Worm (Caenorhabditis elegans) whole organism, midembryonic: ENCODE measurements around the gene set-4.

Experiments used
- T22C8.4 ChIP-seq: fragments of 200-800 bp; sonication (Bioruptor generic); IDR thresholded peaks from 2 replicates; pipeline ENCODE4 v1.3.6; 2022; ENCODE audit warnings: missing genetic modification characterization, missing compliant biosample characterization
- cog-1 ChIP-seq: sonication (generic microtip); optimal IDR thresholded peaks from 2 replicates; lab custom pipeline; 2016; ENCODE audit warnings: missing genetic modification characterization, missing compliant biosample characterization
- flt-1 ChIP-seq: fragments of 200-800 bp; sonication (Bioruptor generic); IDR thresholded peaks from 2 replicates; pipeline ENCODE4 v1.3.6; 2022; ENCODE audit warnings: missing genetic modification characterization, missing compliant biosample characterization
- klf-2 ChIP-seq: fragments of 200-800 bp; sonication (Bioruptor generic); conservative IDR thresholded peaks from 2 replicates; pipeline ENCODE4 v1.3.6; 2022; ENCODE audit warnings: missing genetic modification reagents, missing genetic modification characterization, missing compliant biosample characterization
- med-1 ChIP-seq: sonication (generic microtip); optimal IDR thresholded peaks from 2 replicates; lab custom pipeline; 2017; ENCODE audit warnings: missing genetic modification characterization, mild to moderate bottlenecking, missing compliant biosample characterization, antibody characterized with exemption, missing genetic modification reagents; ENCODE audit not compliant: insufficient read depth
- ref-1 ChIP-seq: fragments of 200-800 bp; sonication (Bioruptor generic); conservative IDR thresholded peaks from 2 replicates; pipeline ENCODE4 v1.3.6; 2022; ENCODE audit warnings: missing genetic modification reagents, missing genetic modification characterization, missing compliant biosample characterization
- tab-1 ChIP-seq: fragments of 200-800 bp; sonication (Bioruptor generic); IDR thresholded peaks from 2 replicates; pipeline ENCODE4 v1.3.6; 2022; ENCODE audit warnings: missing genetic modification characterization, missing compliant biosample characterization
- ztf-23 ChIP-seq: fragments of 200-800 bp; sonication (Bioruptor generic); IDR thresholded peaks from 2 replicates; pipeline ENCODE4 v1.3.6; 2022; ENCODE audit warnings: missing genetic modification reagents, missing genetic modification characterization, missing compliant biosample characterization
- ztf-29 ChIP-seq: fragments of 200-800 bp; sonication (Bioruptor generic); IDR thresholded peaks from 2 replicates; pipeline ENCODE4 v1.3.6; 2022; ENCODE audit warnings: missing genetic modification reagents, missing genetic modification characterization, missing compliant biosample characterization

Gene set-4

DNA sequence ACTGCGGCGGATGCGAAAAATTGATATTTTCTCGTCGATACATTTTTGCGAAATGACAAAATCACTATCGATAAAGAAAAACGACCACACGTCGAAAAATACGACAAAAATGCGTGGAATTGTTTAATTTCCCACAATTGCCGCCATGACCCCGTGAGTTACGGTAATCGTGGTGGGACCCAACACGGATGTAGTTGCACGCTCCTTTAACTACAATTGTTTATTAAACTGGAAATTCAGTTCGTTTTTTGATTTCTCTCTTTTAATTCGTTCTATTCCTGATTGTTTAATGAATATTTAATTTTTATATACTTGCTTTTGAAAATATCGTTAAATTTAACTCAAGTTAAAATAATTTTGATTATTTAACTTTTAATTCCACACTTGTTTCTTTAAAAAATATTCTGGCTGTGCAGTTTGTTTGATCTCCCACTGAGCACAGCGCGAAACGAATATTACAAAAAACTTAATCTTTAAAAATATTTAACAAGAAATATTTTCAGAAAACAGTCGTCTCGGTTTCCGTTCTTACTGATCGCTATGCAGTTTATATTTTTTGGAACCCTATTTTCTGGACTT is 34.2 kb upstream of the set-4 start, which contains the start of the genes ani-2 and clec-88:
TSS of gene ani-2 (minus strand) at position 131 of the 579 bp plus-strand sequence.
TSS of gene clec-88 (plus strand) at position 486 of the 579 bp plus-strand sequence.
- TF ChIP-seq flt-1 (GFP tag; lab: Robert Waterston, UW), result no peak
- no peak for TF ChIP-seq klf-2 (GFP tag; lab: Robert Waterston, UW)
- TF ChIP-seq med-1 (GFP tag; lab: Kevin White, UChicago), result no peak
- no peak for TF ChIP-seq ztf-23 (GFP tag; lab: Robert Waterston, UW)
- no peak for TF ChIP-seq cog-1 (tag; lab: Kevin White, UChicago)
- no peak for TF ChIP-seq T22C8.4 (GFP tag; lab: Robert Waterston, UW)
- no peak for TF ChIP-seq ztf-29 (GFP tag; lab: Robert Waterston, UW)
- TF ChIP-seq ref-1 (GFP tag; lab: Robert Waterston, UW), result no peak

DNA sequence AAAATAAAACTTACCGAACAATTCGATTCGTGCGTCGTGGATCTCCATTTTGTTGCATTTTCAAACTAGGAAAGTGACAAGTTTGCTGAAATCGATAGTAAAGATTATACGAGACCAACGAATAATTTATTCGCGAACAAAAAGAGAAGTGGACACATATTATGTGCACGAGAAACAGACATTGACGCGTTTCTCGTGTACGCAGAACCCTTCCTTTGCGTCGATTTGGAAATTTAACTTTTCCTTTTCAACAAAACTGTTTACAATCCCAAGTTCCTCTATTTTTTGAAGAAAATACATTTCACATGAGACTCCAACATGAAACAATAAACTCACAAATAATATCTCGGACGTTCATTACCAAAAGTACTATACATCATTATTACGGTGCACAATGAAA is 29.7 kb upstream of the set-4 start, which contains the start of gene K10B2.4:
TSS of gene K10B2.4 (minus strand) at position 138 of the 400 bp plus-strand sequence.
- TF ChIP-seq med-1 (GFP tag; lab: Kevin White, UChicago) (no peak), ztf-23 (GFP tag; lab: Robert Waterston, UW) (peak; percentile 65; the same call in 1 of the 2 replicates)

DNA sequence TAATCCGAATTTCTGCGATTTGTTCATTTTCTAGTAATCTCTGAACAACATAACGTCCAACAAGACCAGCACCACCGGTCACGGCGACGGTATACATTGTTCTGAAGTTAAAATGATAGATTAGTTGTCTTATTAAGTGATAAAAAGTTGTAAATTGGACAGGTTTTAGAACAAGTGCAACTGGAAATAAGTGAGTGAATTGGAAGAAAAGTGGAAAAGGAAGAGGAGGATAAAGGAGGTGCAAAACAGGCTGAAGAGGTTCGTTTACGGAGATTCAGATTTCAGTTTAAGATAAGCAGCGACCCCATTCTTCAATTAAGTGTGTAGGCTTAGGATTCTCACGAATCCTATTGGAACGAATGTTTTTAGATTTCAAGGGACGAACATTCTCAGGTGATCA is 27.8 kb upstream of the set-4 start, which contains the start of gene C32D5.12:
TSS of gene C32D5.12 (minus strand) at position 101 of the 400 bp plus-strand sequence.
- TF ChIP-seq klf-2 (GFP tag; lab: Robert Waterston, UW) (no peak), ztf-23 (GFP tag; lab: Robert Waterston, UW) (no peak), med-1 (GFP tag; lab: Kevin White, UChicago) (no peak), T22C8.4 (GFP tag; lab: Robert Waterston, UW) (no peak), cog-1 (tag; lab: Kevin White, UChicago) (no peak), tab-1 (GFP tag; lab: Robert Waterston, UW) (no peak), ref-1 (GFP tag; lab: Robert Waterston, UW) (no peak), flt-1 (GFP tag; lab: Robert Waterston, UW) (no peak), ztf-29 (GFP tag; lab: Robert Waterston, UW) (no peak)

DNA sequence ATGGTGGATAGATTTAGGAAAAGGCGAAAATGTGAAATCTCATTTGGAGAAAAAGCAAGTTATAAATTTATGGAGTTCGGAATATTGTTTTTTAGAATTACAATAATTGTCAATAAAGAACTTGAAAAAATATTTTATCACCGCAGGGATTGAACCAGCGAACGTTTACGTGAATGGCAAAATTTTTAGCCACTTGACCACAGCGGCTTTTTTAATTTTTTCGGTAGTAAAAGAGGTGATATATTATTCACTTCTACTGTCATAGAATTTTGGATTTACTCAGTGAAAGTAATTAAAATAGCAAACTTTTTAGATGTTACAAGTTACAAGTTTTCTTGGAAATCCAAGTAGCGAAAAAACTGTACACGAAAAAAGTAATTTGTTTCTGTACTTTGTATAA is 27.1 kb upstream of the set-4 start:
- no peak for TF ChIP-seq tab-1 (GFP tag; lab: Robert Waterston, UW)
- no peak for TF ChIP-seq cog-1 (tag; lab: Kevin White, UChicago)
- no peak for TF ChIP-seq ztf-23 (GFP tag; lab: Robert Waterston, UW)
- no peak for TF ChIP-seq med-1 (GFP tag; lab: Kevin White, UChicago)
- TF ChIP-seq flt-1 (GFP tag; lab: Robert Waterston, UW), result no peak
- no peak for TF ChIP-seq klf-2 (GFP tag; lab: Robert Waterston, UW)
- no peak for TF ChIP-seq ref-1 (GFP tag; lab: Robert Waterston, UW)
- no peak for TF ChIP-seq ztf-29 (GFP tag; lab: Robert Waterston, UW)
- TF ChIP-seq T22C8.4 (GFP tag; lab: Robert Waterston, UW), result no peak

DNA sequence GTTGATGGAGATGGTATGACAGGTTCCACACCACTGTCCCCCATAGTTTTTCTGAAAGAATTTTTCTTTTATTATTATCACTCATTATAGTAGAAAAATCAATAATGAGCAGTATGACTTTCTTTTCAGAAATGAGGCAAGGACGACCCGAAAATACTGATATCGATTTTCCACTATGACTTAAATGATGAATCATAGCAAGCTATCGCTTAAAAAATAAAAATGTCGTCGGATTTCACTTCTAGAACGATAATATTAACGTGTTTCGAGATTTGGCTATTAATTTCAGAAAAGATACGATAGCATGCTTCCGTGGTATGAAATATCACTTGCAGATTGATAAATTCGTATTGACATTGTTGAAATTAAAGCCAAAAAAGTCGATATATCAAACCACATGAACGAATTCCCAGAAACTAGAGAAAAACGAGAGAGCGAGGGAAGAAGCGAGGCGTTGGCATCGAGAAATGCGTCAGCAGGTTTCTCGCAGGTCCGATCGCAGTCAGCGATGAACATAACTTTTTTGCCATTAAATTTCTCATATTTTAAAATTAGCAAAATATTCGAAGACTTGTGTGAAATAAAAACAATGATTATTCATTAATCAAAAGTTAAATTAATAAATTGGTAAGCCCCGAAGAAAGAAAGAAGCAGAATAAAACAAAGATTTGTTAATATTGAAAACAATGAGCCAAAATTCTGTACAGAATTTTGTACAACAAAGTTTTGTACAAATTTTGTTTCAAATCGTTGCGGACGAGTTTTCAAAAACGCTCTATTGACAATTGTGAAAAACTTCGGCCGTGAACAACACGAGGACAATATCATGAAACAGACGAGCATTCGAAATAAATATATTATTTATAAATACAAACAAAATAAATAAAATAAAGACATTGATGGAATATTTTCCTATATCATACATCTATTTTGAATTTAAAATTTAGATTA is 24.5 kb upstream of the set-4 start, which contains the start of gene C32D5.11:
TSS of gene C32D5.11 (minus strand) at position 51 of the 951 bp plus-strand sequence.
- no peak for TF ChIP-seq klf-2 (GFP tag; lab: Robert Waterston, UW)
- TF ChIP-seq tab-1 (GFP tag; lab: Robert Waterston, UW), result no peak
- TF ChIP-seq ztf-29 (GFP tag; lab: Robert Waterston, UW), result no peak
- TF ChIP-seq T22C8.4 (GFP tag; lab: Robert Waterston, UW), result peak; percentile 7; the same call in 1 of the 2 replicates
- TF ChIP-seq ztf-23 (GFP tag; lab: Robert Waterston, UW), result 0 out of 2 replicates have a peak, but pooled peaks have one; percentile 31
- TF ChIP-seq ref-1 (GFP tag; lab: Robert Waterston, UW), result no peak
- TF ChIP-seq flt-1 (GFP tag; lab: Robert Waterston, UW), result no peak
- TF ChIP-seq med-1 (GFP tag; lab: Kevin White, UChicago), result peak; percentile 18

DNA sequence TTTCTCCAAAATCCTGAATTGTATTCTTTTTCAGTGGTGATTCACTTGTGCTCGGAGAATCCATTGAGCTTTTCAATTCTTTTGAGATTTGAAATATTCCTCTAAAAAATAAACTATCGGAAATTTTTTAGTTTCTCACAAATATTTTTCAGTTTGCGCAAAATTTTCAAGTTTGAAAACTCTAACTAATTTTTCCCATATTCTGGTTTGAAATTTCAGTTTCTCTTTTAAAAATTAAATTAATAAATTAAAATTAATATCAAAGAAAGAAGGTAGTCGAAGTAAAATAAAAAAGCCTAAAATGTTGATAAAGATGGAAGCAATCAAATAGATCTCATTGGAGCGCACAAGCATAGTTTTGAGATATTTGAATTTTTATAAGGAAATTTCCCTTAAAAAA is 20.7 kb upstream of the set-4 start, which contains the start of gene C32D5.10:
TSS of gene C32D5.10 (minus strand) at position 101 of the 400 bp plus-strand sequence.
- no peak for TF ChIP-seq flt-1 (GFP tag; lab: Robert Waterston, UW)
- TF ChIP-seq med-1 (GFP tag; lab: Kevin White, UChicago), result no peak
- no peak for TF ChIP-seq klf-2 (GFP tag; lab: Robert Waterston, UW)
- no peak for TF ChIP-seq T22C8.4 (GFP tag; lab: Robert Waterston, UW)
- TF ChIP-seq tab-1 (GFP tag; lab: Robert Waterston, UW), result no peak
- no peak for TF ChIP-seq cog-1 (tag; lab: Kevin White, UChicago)
- no peak for TF ChIP-seq ztf-23 (GFP tag; lab: Robert Waterston, UW)
- TF ChIP-seq ref-1 (GFP tag; lab: Robert Waterston, UW), result no peak
- TF ChIP-seq ztf-29 (GFP tag; lab: Robert Waterston, UW), result no peak

DNA sequence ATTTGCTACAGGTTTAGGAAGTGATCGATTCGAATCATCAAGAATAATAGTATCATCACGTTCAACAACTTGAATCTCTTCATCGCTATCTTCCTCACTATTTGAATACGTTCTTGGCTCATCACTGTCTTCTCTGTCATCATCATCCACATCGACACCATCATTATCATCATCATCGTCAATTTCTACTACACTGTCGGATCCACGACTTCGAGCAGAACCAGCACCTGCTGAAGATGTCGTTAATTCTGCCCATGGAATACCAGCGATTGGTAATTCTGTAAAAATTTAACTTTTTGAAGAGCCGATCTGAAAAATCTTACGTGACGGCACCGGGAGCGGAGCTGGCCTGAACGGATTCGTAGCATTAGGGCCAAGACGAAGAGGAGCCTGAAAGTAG is 18.8 kb upstream of the set-4 start:
- no peak for TF ChIP-seq T22C8.4 (GFP tag; lab: Robert Waterston, UW)
- TF ChIP-seq klf-2 (GFP tag; lab: Robert Waterston, UW), result no peak
- TF ChIP-seq med-1 (GFP tag; lab: Kevin White, UChicago), result no peak
- TF ChIP-seq ztf-23 (GFP tag; lab: Robert Waterston, UW), result no peak
- no peak for TF ChIP-seq ztf-29 (GFP tag; lab: Robert Waterston, UW)
- TF ChIP-seq cog-1 (tag; lab: Kevin White, UChicago), result no peak
- no peak for TF ChIP-seq tab-1 (GFP tag; lab: Robert Waterston, UW)
- TF ChIP-seq ref-1 (GFP tag; lab: Robert Waterston, UW), result no peak
- no peak for TF ChIP-seq flt-1 (GFP tag; lab: Robert Waterston, UW)

DNA sequence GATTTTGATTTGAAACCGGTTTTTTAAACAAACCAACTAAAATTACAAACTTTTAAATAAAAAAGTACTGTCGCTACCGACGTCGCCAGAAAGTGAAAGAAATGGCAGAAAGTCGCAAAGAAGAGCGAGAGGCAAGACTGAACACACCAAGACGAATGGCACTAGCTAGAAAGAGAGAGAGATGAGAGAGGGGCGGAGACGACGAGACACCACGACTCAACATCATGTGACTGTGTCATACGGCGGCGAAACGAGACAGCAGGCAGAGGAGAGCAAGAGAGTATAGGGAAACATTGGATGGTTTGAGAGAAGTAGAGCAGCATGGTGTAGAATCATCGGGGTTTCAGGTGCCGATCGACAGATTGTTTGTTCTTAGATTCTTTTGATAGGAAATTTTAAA is 17.2 kb upstream of the set-4 start:
- TF ChIP-seq med-1 (GFP tag; lab: Kevin White, UChicago), result no peak
- TF ChIP-seq ztf-23 (GFP tag; lab: Robert Waterston, UW), result no peak; the same call in 1 of the 2 replicates
- TF ChIP-seq T22C8.4 (GFP tag; lab: Robert Waterston, UW), result no peak
- TF ChIP-seq ref-1 (GFP tag; lab: Robert Waterston, UW), result no peak
- no peak for TF ChIP-seq ztf-29 (GFP tag; lab: Robert Waterston, UW)
- TF ChIP-seq flt-1 (GFP tag; lab: Robert Waterston, UW), result 0 out of 2 replicates have a peak, but pooled peaks have one; percentile 51
- TF ChIP-seq tab-1 (GFP tag; lab: Robert Waterston, UW), result 0 out of 2 replicates have a peak, but pooled peaks have one; percentile 11
- peak; percentile 68 for TF ChIP-seq cog-1 (tag; lab: Kevin White, UChicago)
- no peak for TF ChIP-seq klf-2 (GFP tag; lab: Robert Waterston, UW)
